Worm (Caenorhabditis elegans): ENCODE data around the gene spp-6.

DNA sequence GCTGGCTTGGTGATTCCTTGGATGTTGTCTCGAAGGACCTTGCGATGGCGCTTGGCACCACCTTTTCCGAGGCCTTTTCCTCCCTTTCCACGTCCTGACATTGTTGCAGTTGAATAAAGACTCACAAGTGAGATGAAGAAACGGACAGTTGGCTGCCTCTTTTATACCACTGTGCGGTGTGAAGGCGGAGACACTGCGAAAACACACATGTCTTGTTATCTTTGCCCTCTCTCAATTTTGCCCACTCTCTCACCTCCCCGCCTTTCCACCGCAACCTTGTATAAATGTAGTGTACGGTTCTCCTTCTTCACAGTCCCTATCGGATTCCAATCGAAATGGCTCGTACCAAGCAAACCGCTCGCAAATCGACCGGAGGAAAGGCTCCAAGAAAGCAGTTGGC, 7.4 kb upstream of the spp-6 start, which contains the start of the genes his-38 and his-40:
- no peak for TF ChIP-seq mdl-1 (tag; optimal IDR thresholded peaks at IDR 0.05)
- TF ChIP-seq ama-1 (optimal IDR thresholded peaks at IDR 0.05): no peak
- no peak for TF ChIP-seq skn-1 (tag; optimal IDR thresholded peaks at IDR 0.05)
- no peak for TF ChIP-seq swsn-7 (tag; optimal IDR thresholded peaks at IDR 0.05)
- no peak for TF ChIP-seq snpc-4 (tag; optimal IDR thresholded peaks at IDR 0.05)
- TF ChIP-seq lin-13 (GFP tag; optimal IDR thresholded peaks at IDR 0.05): no peak
- no peak for TF ChIP-seq nhr-12 (tag; optimal IDR thresholded peaks at IDR 0.05)
- no peak for TF ChIP-seq blmp-1 (tag; optimal IDR thresholded peaks at IDR 0.05)
- no peak for TF ChIP-seq tbx-2 (tag; optimal IDR thresholded peaks at IDR 0.05)
- TF ChIP-seq unc-30 (tag; optimal IDR thresholded peaks at IDR 0.05): no peak
